Worm (Caenorhabditis elegans): ENCODE measurements around the gene mogs-1.

DNA sequence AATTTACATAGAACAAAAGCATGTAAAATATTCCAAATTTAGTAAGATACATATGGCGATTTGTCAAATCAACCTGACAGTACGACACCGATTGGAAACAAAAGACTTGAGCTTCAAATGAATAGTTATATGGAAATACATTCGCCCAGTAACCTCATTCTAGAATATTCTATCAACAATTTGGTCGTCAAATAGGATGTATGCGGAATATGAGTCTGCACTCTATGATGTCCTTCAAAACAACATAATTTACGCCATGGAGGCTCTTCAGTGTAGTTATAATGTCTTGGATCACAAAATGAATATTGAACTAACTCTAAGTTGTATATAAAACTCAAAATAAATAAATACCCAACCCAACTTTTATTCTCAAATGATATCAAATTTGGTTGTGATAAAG is 4.9 kb upstream of the mogs-1 start:
- no peak for TF ChIP-seq B0261.1 (tag; optimal IDR thresholded peaks at IDR 0.05)
- TF ChIP-seq lin-35 (GFP tag; optimal IDR thresholded peaks at IDR 0.05), result no peak
- no peak for TF ChIP-seq tbp1 (GFP tag; optimal IDR thresholded peaks at IDR 0.05)
- TF ChIP-seq zim-3 (tag; optimal IDR thresholded peaks at IDR 0.05), result no peak
- TF ChIP-seq pha-4 (tag; optimal IDR thresholded peaks at IDR 0.05), result no peak
- no peak for TF ChIP-seq cebp-2 (GFP tag; IDR thresholded peaks at IDR 0.05)
- TF ChIP-seq ceh-100 (GFP tag; IDR thresholded peaks at IDR 0.05), result no peak
- TF ChIP-seq athp-1 (tag; optimal IDR thresholded peaks at IDR 0.05), result no peak
- no peak for TF ChIP-seq unc-130 (GFP tag; optimal IDR thresholded peaks at IDR 0.05)
- TF ChIP-seq Y95B8A.8 (GFP tag; IDR thresholded peaks at IDR 0.05), result no peak
- no peak for TF ChIP-seq lsl-1 (GFP tag; optimal IDR thresholded peaks at IDR 0.05)
- no peak for TF ChIP-seq attf-5 (GFP tag; optimal IDR thresholded peaks at IDR 0.05)

All from whole organism, young adult.